Fruit fly (Drosophila melanogaster): ENCODE measurements around the gene PH4alphaNE3.

PH4alphaNE3 gene

DNA sequence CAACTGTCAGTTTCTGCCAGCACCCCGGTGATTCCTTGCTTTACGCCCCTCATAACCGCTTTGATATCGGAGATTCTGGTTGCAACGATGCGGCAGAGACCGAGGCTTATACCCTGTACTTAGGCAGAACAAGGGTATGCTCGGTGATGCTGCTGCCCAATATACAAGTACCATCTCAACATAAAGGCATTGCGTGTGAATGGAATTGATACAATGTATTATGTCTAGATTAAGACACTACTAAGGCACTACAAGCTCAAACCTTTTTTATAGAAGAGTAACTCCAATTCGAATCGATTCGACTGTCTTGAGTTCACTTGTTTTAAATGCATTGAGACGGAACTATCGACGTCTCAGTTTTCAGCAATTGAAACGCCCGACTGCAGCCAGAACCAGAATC is 36.8 kb upstream of the PH4alphaNE3 start:
- no peak for TF ChIP-seq CG1620 (GFP tag; optimal IDR thresholded peaks at IDR 0.05)
- no peak for TF ChIP-seq cic (GFP tag; optimal IDR thresholded peaks at IDR 0.05)

DNA sequence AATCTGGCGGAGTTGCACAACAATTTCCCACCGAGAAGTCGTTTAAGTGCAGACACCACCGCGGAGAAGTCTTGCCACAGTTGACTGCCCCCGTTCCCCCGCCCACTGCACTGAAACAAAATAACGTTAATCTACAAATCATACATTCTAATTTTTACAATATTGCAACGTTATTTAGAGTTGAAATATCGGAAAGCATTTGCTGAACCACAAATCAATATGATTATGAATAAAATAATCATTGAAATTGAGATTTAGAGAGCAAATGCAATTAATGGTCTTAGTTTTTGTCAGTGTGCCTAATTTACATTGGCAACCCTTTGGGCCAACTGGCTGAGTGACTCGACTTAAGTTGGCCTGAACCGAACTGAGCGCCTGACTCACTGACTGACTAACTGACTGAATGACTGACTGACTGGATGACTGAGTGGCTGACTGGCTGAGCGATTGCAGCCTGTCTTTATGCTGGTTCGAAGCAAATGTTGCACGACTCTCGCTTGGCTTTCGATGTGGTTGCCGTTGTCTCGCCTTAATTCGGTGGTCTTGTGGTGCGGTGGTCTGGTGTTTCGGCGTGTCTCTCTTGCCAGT is 33.3 kb upstream of the PH4alphaNE3 start:
- TF ChIP-seq CG5204 (GFP tag; optimal IDR thresholded peaks at IDR 0.05) (no peak), ovo (GFP tag; optimal IDR thresholded peaks at IDR 0.05) (no peak), CG12768 (GFP tag; optimal IDR thresholded peaks at IDR 0.05) (no peak), cic (GFP tag; optimal IDR thresholded peaks at IDR 0.05) (no peak), CG1620 (GFP tag; optimal IDR thresholded peaks at IDR 0.05) (no peak), CG33017 (tag; optimal IDR thresholded peaks at IDR 0.05) (no peak), Mnt (GFP tag; optimal IDR thresholded peaks at IDR 0.05) (no peak), tj (GFP tag; optimal IDR thresholded peaks at IDR 0.05) (no peak), Clk (GFP tag; optimal IDR thresholded peaks at IDR 0.05) (no peak), toe (GFP tag; optimal IDR thresholded peaks at IDR 0.05) (no peak), Hr96 (GFP tag; optimal IDR thresholded peaks at IDR 0.05) (no peak)

DNA sequence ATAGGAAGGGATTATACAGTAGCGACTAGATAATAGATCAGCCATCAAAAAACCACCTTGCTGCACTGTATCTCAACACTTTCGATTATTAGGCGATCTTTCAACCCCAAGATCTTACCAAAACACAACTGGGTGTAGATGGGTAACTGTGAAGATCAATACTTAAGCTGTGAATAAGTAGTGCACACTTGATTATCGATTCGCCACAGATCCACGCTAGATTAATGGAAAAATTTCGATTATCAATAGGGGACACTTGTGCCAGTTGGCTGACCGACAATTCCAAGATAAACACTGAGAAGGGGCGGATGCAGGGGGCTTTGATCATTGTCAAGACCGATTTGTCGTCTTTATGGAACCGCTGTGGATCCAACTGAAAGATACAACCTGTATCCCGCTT is 24.9 kb upstream of the PH4alphaNE3 start, which contains the start of gene CG9702:
Gene CG9702 (plus strand): TSS at position 301 of the 400 bp plus-strand sequence.
- TF ChIP-seq CG33017 (tag; optimal IDR thresholded peaks at IDR 0.05) (no peak), Hr96 (GFP tag; optimal IDR thresholded peaks at IDR 0.05) (no peak)

DNA sequence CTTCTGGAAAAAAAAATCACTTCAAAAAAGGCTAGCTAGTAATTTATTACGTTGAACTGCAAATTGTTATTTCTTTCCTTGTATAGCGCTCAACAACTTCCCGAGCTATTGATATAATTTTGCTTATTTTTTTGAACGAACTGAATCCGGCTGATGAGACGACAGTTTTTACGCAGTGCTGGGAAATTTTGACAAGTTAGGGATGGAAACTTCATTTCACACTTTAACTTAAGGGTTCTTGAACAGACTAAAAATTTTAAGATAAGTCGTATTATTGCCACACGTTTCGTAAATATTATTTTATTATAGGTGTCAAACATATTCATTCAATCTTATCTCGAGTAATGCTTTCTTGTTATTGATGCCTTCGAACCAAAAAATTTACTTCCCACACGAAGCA is 20.4 kb upstream of the PH4alphaNE3 start, which contains the start of gene Rpt6R:
Gene Rpt6R (minus strand): TSS at position 156 of the 400 bp plus-strand sequence.
- TF ChIP-seq CG7101 (tag; optimal IDR thresholded peaks at IDR 0.05) (no peak), kay (GFP tag; ENCODE audit: borderline replicate concordance) (peak; percentile 51)

DNA sequence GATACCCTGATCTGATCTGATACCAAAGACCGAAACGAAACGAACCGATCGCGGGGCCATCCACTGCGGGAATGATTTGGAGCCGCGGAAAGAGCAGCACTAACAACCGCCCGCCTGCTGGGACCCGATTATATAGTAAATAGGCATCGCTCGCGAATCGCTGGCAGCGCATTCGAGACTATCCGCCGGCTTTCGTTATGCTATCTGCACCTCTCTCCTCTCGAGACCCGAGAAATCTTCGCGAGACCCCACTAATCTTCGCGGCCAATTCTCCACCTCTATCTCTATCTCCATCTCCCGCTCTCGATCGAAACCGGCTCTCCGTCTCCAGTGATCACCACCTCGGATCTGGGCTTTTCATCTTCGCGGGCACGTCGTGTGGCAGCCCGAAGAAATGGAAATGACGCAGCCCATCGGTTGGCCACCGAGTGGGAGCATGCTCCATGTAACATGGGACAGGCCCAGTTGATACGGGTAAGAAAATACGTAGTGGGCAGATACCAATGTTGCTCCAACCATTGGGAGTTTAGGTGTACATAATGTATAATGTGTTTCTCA is 16.7 kb upstream of the PH4alphaNE3 start, which contains the start of gene CG9717:
Gene CG9717 (minus strand): TSS at position 107 of the 558 bp plus-strand sequence.
- no peak for TF ChIP-seq bab1 (GFP tag; optimal IDR thresholded peaks at IDR 0.05)
- TF ChIP-seq toe (GFP tag; optimal IDR thresholded peaks at IDR 0.05), result no peak
- no peak for TF ChIP-seq cic (GFP tag; optimal IDR thresholded peaks at IDR 0.05)
- peak; percentile 3 for TF ChIP-seq kay (GFP tag; ENCODE audit: borderline replicate concordance)
- no peak for TF ChIP-seq Crg-1 (GFP tag; optimal IDR thresholded peaks at IDR 0.05)

DNA sequence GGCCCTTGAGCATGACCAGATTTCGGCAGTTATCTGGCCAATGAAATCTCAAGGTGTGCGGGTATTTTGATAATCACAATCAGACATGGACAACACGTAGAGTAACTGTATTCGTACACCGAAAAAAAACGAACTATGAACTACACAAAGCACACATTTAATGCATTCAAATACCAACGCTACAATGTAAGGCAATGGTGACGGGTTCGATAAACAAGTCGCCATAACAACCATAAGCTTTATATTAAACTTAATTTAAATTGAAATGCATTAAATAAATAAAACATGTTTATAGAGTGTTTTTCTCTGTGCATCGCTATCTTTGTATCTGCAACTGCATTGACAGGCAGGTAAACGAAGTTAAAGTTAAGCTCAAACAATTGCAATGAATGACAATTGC is 13.7 kb upstream of the PH4alphaNE3 start:
- no peak for TF ChIP-seq Clk (GFP tag; optimal IDR thresholded peaks at IDR 0.05)
- no peak for TF ChIP-seq CG12768 (GFP tag; optimal IDR thresholded peaks at IDR 0.05)
- no peak for TF ChIP-seq CG5204 (GFP tag; optimal IDR thresholded peaks at IDR 0.05)
- no peak for TF ChIP-seq CG14711 (tag; optimal IDR thresholded peaks at IDR 0.05)
- TF ChIP-seq Crg-1 (GFP tag; optimal IDR thresholded peaks at IDR 0.05), result no peak
- TF ChIP-seq CG11617 (GFP tag; optimal IDR thresholded peaks at IDR 0.05), result no peak

DNA sequence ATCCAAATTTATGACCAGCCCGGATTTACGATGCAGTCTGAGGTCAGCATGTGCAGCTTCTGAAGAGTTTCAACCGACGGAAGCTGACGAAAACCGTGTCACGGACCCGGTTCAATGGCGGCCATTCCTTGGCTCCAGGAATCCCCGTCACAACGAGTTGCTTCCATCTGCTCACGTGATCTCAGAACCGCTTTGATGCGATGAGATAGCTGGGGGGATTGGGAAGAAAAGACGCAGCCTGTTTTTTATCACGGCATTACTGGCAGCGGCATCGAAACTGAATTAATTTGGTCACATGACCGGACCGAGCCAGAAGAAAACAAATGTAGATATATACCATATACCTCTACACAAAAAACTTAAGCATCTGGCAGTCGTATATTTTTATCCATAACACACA is 13.1 kb upstream of the PH4alphaNE3 start:
- no peak for TF ChIP-seq CG1620 (GFP tag; optimal IDR thresholded peaks at IDR 0.05)
- no peak for TF ChIP-seq bab1 (GFP tag; optimal IDR thresholded peaks at IDR 0.05)
- TF ChIP-seq CG11617 (GFP tag; optimal IDR thresholded peaks at IDR 0.05), result no peak
- TF ChIP-seq CG33017 (tag; optimal IDR thresholded peaks at IDR 0.05), result no peak
- no peak for TF ChIP-seq Clk (GFP tag; optimal IDR thresholded peaks at IDR 0.05)
- TF ChIP-seq ovo (GFP tag; optimal IDR thresholded peaks at IDR 0.05), result no peak
- no peak for TF ChIP-seq cic (GFP tag; optimal IDR thresholded peaks at IDR 0.05)
- no peak for TF ChIP-seq CG7045 (GFP tag; optimal IDR thresholded peaks at IDR 0.05)
- TF ChIP-seq toe (GFP tag; optimal IDR thresholded peaks at IDR 0.05), result no peak
- TF ChIP-seq CG14711 (tag; optimal IDR thresholded peaks at IDR 0.05), result no peak
- no peak for TF ChIP-seq kay (GFP tag; ENCODE audit: borderline replicate concordance)
- TF ChIP-seq Hr96 (GFP tag; optimal IDR thresholded peaks at IDR 0.05), result no peak
- no peak for TF ChIP-seq CG7101 (tag; optimal IDR thresholded peaks at IDR 0.05)
- no peak for TF ChIP-seq tj (GFP tag; optimal IDR thresholded peaks at IDR 0.05)
- no peak for TF ChIP-seq CG5204 (GFP tag; optimal IDR thresholded peaks at IDR 0.05)
- TF ChIP-seq Crg-1 (GFP tag; optimal IDR thresholded peaks at IDR 0.05), result no peak
- no peak for TF ChIP-seq Mnt (GFP tag; optimal IDR thresholded peaks at IDR 0.05)
- no peak for TF ChIP-seq cnc (optimal IDR thresholded peaks at IDR 0.05)
- TF ChIP-seq pad (GFP tag; optimal IDR thresholded peaks at IDR 0.05), result no peak

DNA sequence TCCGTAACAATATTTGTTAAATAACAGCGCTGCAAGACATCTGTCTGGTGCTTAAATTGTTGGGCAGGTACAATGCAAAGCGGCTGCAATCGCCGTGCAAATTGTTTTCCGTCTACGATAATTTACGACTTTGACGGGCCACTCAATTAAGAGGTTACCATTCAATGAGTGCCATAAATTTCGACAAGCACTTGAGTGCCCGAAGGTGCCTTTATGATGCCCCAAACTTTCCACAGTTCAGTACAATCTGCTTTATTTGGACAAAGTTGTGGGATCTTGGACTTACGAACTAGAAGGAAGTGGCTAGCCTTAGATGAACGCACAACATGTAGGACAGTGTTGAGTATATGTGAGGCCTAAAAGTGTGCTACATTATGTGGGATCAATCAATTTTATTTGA is 11.2 kb upstream of the PH4alphaNE3 start:
- TF ChIP-seq CG5204 (GFP tag; optimal IDR thresholded peaks at IDR 0.05) (no peak), CG11617 (GFP tag; optimal IDR thresholded peaks at IDR 0.05) (no peak), bab1 (GFP tag; optimal IDR thresholded peaks at IDR 0.05) (no peak), Hr96 (GFP tag; optimal IDR thresholded peaks at IDR 0.05) (no peak), CG12768 (GFP tag; optimal IDR thresholded peaks at IDR 0.05) (no peak), cic (GFP tag; optimal IDR thresholded peaks at IDR 0.05) (no peak)
